Fruit fly (Drosophila melanogaster): ENCODE data around the gene CG3437.

CG3437 gene

dm6 chr3L:9455819-9456388 is 1.6 kb downstream of the CG3437 start, which contains the start of the genes phol and CG3552 (continued):
- TF ChIP-seq CG18011 (GFP tag; optimal IDR thresholded peaks at IDR 0.05) (no peak), kni (GFP tag; optimal IDR thresholded peaks at IDR 0.05) (no peak), chinmo (GFP tag; IDR thresholded peaks at IDR 0.05; ENCODE audit: partially characterized antibody) (0 out of 4 replicates have a peak, but pooled peaks have one; percentile 36), MTF-1 (GFP tag; optimal IDR thresholded peaks at IDR 0.05; ENCODE audit: borderline replicate concordance) (no peak), odd (GFP tag; optimal IDR thresholded peaks at IDR 0.05) (no peak), CG14050 (GFP tag; IDR thresholded peaks at IDR 0.05) (no peak), bowl (GFP tag; IDR thresholded peaks at IDR 0.05) (no peak), jing (GFP tag; optimal IDR thresholded peaks at IDR 0.05) (no peak), jigr1 (GFP tag; IDR thresholded peaks at IDR 0.05) (no peak), CG14667 (GFP tag; IDR thresholded peaks at IDR 0.05) (no peak), CG7928 (GFP tag; optimal IDR thresholded peaks at IDR 0.05) (peak; percentile 41), Scr (GFP tag; IDR thresholded peaks at IDR 0.05; ENCODE audit: partially characterized antibody) (peak; percentile 57), Dad (GFP tag; optimal IDR thresholded peaks at IDR 0.05) (no peak), Nf-YC (tag; optimal IDR thresholded peaks at IDR 0.05) (peak; percentile 43), CG6254 (GFP tag; optimal IDR thresholded peaks at IDR 0.05) (no peak), lov (optimal IDR thresholded peaks at IDR 0.05) (no peak), lov (GFP tag; IDR thresholded peaks at IDR 0.05) (no peak), dati (GFP tag; IDR thresholded peaks at IDR 0.05) (no peak), CG14014 (GFP tag; IDR thresholded peaks at IDR 0.05) (no peak), lbe (GFP tag; optimal IDR thresholded peaks at IDR 0.05) (no peak), gsb (GFP tag; IDR thresholded peaks at IDR 0.05) (no peak), CG17385 (GFP tag; optimal IDR thresholded peaks at IDR 0.05) (peak; percentile 29), pan (optimal IDR thresholded peaks at IDR 0.05) (no peak), pan (GFP tag; optimal IDR thresholded peaks at IDR 0.05 in 1 of 2, IDR thresholded peaks at IDR 0.05 in 1 of 2) (no peak), NC2β (GFP tag; optimal IDR thresholded peaks at IDR 0.05) (peak; percentile 6), Med (GFP tag) (peak; percentile 82), maf-S (GFP tag; optimal IDR thresholded peaks at IDR 0.05) (no peak), so (GFP tag; IDR thresholded peaks at IDR 0.05) (no peak), ab (GFP tag; optimal IDR thresholded peaks at IDR 0.05) (no peak), CG7786 (GFP tag; optimal IDR thresholded peaks at IDR 0.05) (no peak), Hr39 (optimal IDR thresholded peaks at IDR 0.05) (no peak), CG12299 (tag; optimal IDR thresholded peaks at IDR 0.05) (no peak), her (GFP tag; optimal IDR thresholded peaks at IDR 0.05) (no peak), rib (GFP tag; IDR thresholded peaks at IDR 0.05) (no peak), hbn (GFP tag; IDR thresholded peaks at IDR 0.05; ENCODE audit: partially characterized antibody) (no peak), org-1 (GFP tag; optimal IDR thresholded peaks at IDR 0.05) (no peak), HHEX (GFP tag; optimal IDR thresholded peaks at IDR 0.05) (no peak), sc (optimal IDR thresholded peaks at IDR 0.05) (no peak), sc (GFP tag; optimal IDR thresholded peaks at IDR 0.05) (no peak), CG30020 (tag; optimal IDR thresholded peaks at IDR 0.05) (peak; percentile 59), corto (GFP tag; optimal IDR thresholded peaks at IDR 0.05) (no peak), hb (GFP tag; IDR thresholded peaks at IDR 0.05; ENCODE audit: partially characterized antibody) (peak; percentile 45; the same call in 1 of the 3 replicates), Dp (GFP tag; optimal IDR thresholded peaks at IDR 0.05) (peak; percentile 48), CG15269 (tag; optimal IDR thresholded peaks at IDR 0.05) (no peak), Atf3 (GFP tag; optimal IDR thresholded peaks at IDR 0.05) (no peak), CG8944 (GFP tag; optimal IDR thresholded peaks at IDR 0.05) (no peak), CG1233 (GFP tag; optimal IDR thresholded peaks at IDR 0.05) (no peak), sens-2 (GFP tag; IDR thresholded peaks at IDR 0.05) (no peak), CG10321 (GFP tag; IDR thresholded peaks at IDR 0.05) (no peak), vvl (GFP tag; IDR thresholded peaks at IDR 0.05) (no peak), CG30431 (GFP tag; optimal IDR thresholded peaks at IDR 0.05) (no peak), E2f1 (GFP tag; IDR thresholded peaks at IDR 0.05) (no peak)
